Worm (Caenorhabditis elegans) whole organism, early embryonic: ENCODE data around the gene dtmk-1.

Experiments
- F13C5.2 ChIP-seq: sonication (generic microtip); optimal IDR thresholded peaks from 2 replicates; lab custom pipeline; 2017; ENCODE audit warnings: mild to moderate bottlenecking, missing genetic modification characterization, inconsistent platforms, missing compliant biosample characterization
- ama-1 ChIP-seq: fragments of 150-350 bp; optimal IDR thresholded peaks from 2 replicates; lab custom pipeline; 2014
- ceh-13 ChIP-seq: fragments of 200-800 bp; sonication (Bioruptor generic); optimal IDR thresholded peaks from 2 replicates; lab custom pipeline; 2018; ENCODE audit warnings: mild to moderate bottlenecking, missing genetic modification characterization, missing compliant biosample characterization
- hmg-4 ChIP-seq: fragments of 200-800 bp; sonication (Bioruptor generic); optimal IDR thresholded peaks from 2 replicates; lab custom pipeline; 2018; ENCODE audit warnings: mild to moderate bottlenecking, missing genetic modification characterization, missing compliant biosample characterization
- hnd-1 ChIP-seq: sonication (generic microtip); optimal IDR thresholded peaks from 2 replicates; lab custom pipeline; 2016; ENCODE audit warnings: missing genetic modification characterization, missing compliant biosample characterization
- pes-1 ChIP-seq: fragments of 200-800 bp; sonication (Bioruptor generic); IDR thresholded peaks from 2 replicates; pipeline ENCODE4 v1.3.6; 2022; ENCODE audit warnings: missing genetic modification reagents, missing genetic modification characterization, missing compliant biosample characterization
- tbx-11 ChIP-seq: fragments of 200-800 bp; sonication (Bioruptor generic); IDR thresholded peaks from 2 replicates; pipeline ENCODE4 v1.3.6; 2022; ENCODE audit warnings: missing genetic modification characterization, missing compliant biosample characterization
- tra-4 ChIP-seq: sonication (generic microtip); optimal IDR thresholded peaks from 2 replicates; lab custom pipeline; 2017; ENCODE audit warnings: missing genetic modification characterization, missing compliant biosample characterization

DNA sequence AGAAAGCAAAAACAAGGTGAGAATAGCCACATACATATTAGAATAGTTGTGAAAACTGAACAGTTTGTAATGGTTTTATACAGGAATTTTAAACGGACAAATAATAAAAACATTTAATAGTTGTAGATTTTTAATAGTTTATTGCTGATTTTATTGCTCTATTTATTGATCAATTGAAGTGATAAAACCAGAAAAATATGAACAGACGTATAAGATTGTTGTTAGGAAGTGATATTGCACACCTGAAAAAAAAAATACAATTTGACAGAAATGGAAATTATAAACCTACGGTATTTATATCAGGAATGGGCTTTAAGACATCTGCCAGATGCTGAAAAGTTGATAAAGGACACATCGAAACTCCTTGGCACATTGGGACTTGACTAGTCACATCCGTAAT, 49.0 kb downstream of the dtmk-1 start, which contains the start of gene C05C10.8:
- TF ChIP-seq ama-1 (lab: Kevin White, UChicago) (no peak), tra-4 (tag; lab: Kevin White, UChicago) (no peak), F13C5.2 (tag; lab: Kevin White, UChicago) (no peak), ceh-13 (GFP tag; lab: Kevin White, UChicago) (no peak), hnd-1 (tag; lab: Kevin White, UChicago) (no peak), tbx-11 (GFP tag; lab: Robert Waterston, UW) (no peak), pes-1 (GFP tag; lab: Robert Waterston, UW) (no peak), hmg-4 (GFP tag; lab: Kevin White, UChicago) (no peak)
